Worm (Caenorhabditis elegans) whole organism, L2 larva: Measurements from ENCODE around the gene irld-38.

Source experiments
- ZK546.5 ChIP-seq: sonication (generic microtip); optimal IDR thresholded peaks from 2 replicates; lab custom pipeline; 2017; ENCODE audit warnings: missing biosample characterization, missing genetic modification characterization
- ama-1 ChIP-seq: fragments of 150-350 bp; optimal IDR thresholded peaks from 2 replicates; lab custom pipeline; 2018; ENCODE audit warnings: inconsistent platforms
- ceh-82 ChIP-seq: fragments of 150-350 bp; optimal IDR thresholded peaks from 2 replicates; lab custom pipeline; 2014; ENCODE audit warnings: missing biosample characterization, missing genetic modification characterization
- egl-27 ChIP-seq: sonication (generic microtip); optimal IDR thresholded peaks from 3 replicates; lab custom pipeline; 2017; ENCODE audit warnings: missing biosample characterization, missing genetic modification reagents, missing genetic modification characterization
- elt-1 ChIP-seq: fragments of 150-350 bp; optimal IDR thresholded peaks from 2 replicates; lab custom pipeline; 2014; ENCODE audit warnings: missing biosample characterization, missing genetic modification characterization
- lin-13 ChIP-seq: fragments of 150-350 bp; optimal IDR thresholded peaks from 2 replicates; lab custom pipeline; 2014; ENCODE audit warnings: missing biosample characterization, missing genetic modification reagents, missing genetic modification characterization
- nhr-21 ChIP-seq: fragments of 150-350 bp; optimal IDR thresholded peaks from 2 replicates; lab custom pipeline; 2014; ENCODE audit warnings: missing biosample characterization, missing genetic modification characterization
- nhr-237 ChIP-seq: fragments of 150-350 bp; optimal IDR thresholded peaks from 2 replicates; lab custom pipeline; 2014; ENCODE audit warnings: missing biosample characterization, missing genetic modification characterization
- nhr-6 ChIP-seq: fragments of 150-350 bp; optimal IDR thresholded peaks from 2 replicates; lab custom pipeline; 2014; ENCODE audit warnings: missing biosample characterization, missing genetic modification characterization
- nhr-77 ChIP-seq: fragments of 150-350 bp; optimal IDR thresholded peaks from 2 replicates; lab custom pipeline; 2014; ENCODE audit warnings: missing biosample characterization, missing genetic modification characterization
- zag-1 ChIP-seq: fragments of 150-350 bp; optimal IDR thresholded peaks from 2 replicates; lab custom pipeline; 2014; ENCODE audit warnings: missing biosample characterization, missing genetic modification characterization

DNA sequence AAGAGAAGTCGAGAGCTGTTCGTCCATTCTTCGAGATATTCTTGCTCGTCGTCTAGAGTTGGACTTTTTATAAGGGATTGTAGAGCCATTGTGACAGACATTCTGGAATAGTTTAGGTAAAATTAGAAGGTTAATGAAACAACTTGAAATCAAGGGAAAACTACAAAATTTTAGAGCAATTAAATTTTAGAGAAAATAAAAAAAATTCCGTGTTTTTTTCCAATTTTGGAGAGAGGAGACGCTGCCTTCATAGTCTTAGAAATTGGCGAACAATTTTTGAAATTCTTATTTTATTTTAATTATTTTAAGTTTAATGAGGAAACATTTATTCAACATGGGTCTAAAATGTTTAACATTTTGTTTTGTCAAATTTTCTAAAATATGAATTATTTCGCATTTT lies 39.3 kb upstream of the irld-38 start, which contains the start of gene C50H11.13:
- TF ChIP-seq ceh-82, result no peak
- TF ChIP-seq lin-13 (GFP tag; lab: Kevin White, UChicago), result no peak
- TF ChIP-seq zag-1 (tag; lab: Kevin White, UChicago), result no peak
- no peak for TF ChIP-seq ama-1 (lab: Kevin White, UChicago)
- TF ChIP-seq nhr-77 (tag; lab: Kevin White, UChicago), result no peak
- TF ChIP-seq nhr-21 (tag; lab: Kevin White, UChicago), result no peak
- no peak for TF ChIP-seq egl-27 (tag; lab: Kevin White, UChicago)
- no peak for TF ChIP-seq ZK546.5 (tag; lab: Kevin White, UChicago)
- TF ChIP-seq nhr-237 (tag; lab: Kevin White, UChicago), result no peak
- TF ChIP-seq nhr-6, result no peak
- no peak for TF ChIP-seq elt-1
